Worm (Caenorhabditis elegans) whole organism, L4/young adult: ENCODE results near the gene F01E11.20.

Experiments
- W03F9.2 ChIP-seq: fragments of 150-350 bp; optimal IDR thresholded peaks from 2 replicates; lab custom pipeline; 2014; ENCODE audit warnings: missing biosample characterization, missing genetic modification characterization
- dao-5 ChIP-seq: sonication (generic microtip); optimal IDR thresholded peaks from 2 replicates; lab custom pipeline; 2016; ENCODE audit warnings: missing genotype, missing genetic modification characterization, moderate library complexity, missing compliant biosample characterization
- him-1 ChIP-seq: sonication (generic microtip); optimal IDR thresholded peaks from 2 replicates; lab custom pipeline; 2016; ENCODE audit warnings: missing genotype, missing genetic modification reagents, missing genetic modification characterization, missing compliant biosample characterization

DNA sequence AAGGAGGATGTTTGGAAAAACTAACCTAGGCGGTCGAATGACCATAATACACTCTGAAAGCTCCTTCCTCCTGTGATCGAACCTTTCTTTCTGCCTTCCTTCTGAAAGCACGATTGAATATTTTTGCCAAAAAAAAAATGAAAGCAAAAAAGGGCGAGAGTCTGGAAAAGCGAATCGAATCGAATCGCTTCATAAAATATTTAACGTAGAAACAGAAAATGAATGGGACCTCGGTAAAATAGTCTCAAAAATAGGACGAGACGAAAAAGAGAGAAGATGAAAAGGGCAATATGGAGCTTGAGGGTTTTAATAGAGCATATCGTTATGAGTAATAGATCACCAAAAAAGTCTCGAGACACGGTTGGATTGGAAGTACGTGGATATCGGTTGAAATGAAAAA lies 40.0 kb downstream of the F01E11.20 start, which contains the start of gene inx-1:
- TF ChIP-seq him-1 (no peak), W03F9.2 (tag; lab: Kevin White, UChicago) (no peak), dao-5 (tag; lab: Kevin White, UChicago) (no peak)
